Worm (Caenorhabditis elegans): ENCODE data around the gene spdl-1.

The spdl-1 gene

ce11 chrII:7794222-7794621 lies 12.9 kb downstream of the spdl-1 start, which contains the start of gene glr-4:
TSS of gene glr-4 (minus strand) at chrII:7794322.
- TF ChIP-seq pes-1 (GFP tag; IDR thresholded peaks at IDR 0.05) (no peak), sea-1 (GFP tag; conservative IDR thresholded peaks at IDR 0.05) (no peak)

- TF ChIP-seq ama-1 (optimal IDR thresholded peaks at IDR 0.05), result no peak
Observed at ce11 chrII:7795299-7795698, 13.9 kb downstream of the spdl-1 start.

- TF ChIP-seq B0310.2 (tag; optimal IDR thresholded peaks at IDR 0.05) (no peak), pes-1 (GFP tag; IDR thresholded peaks at IDR 0.05) (no peak), ets-7 (tag; optimal IDR thresholded peaks at IDR 0.05) (no peak), ceh-13 (GFP tag; optimal IDR thresholded peaks at IDR 0.05) (no peak), tra-4 (tag; optimal IDR thresholded peaks at IDR 0.05) (no peak), tbx-37 (GFP tag; conservative IDR thresholded peaks at IDR 0.05) (no peak)
Observed at ce11 chrII:7801255-7801654, 19.9 kb downstream of the spdl-1 start.

ce11 chrII:7801899-7802298 lies 20.5 kb downstream of the spdl-1 start:
- TF ChIP-seq scrt-1 (GFP tag; IDR thresholded peaks at IDR 0.05) (no peak), sea-1 (GFP tag; conservative IDR thresholded peaks at IDR 0.05) (no peak), tbx-11 (GFP tag; IDR thresholded peaks at IDR 0.05) (no peak), ceh-36 (tag; optimal IDR thresholded peaks at IDR 0.05) (no peak), ama-1 (optimal IDR thresholded peaks at IDR 0.05) (no peak), tbx-37 (GFP tag; conservative IDR thresholded peaks at IDR 0.05) (no peak), F13C5.2 (tag; optimal IDR thresholded peaks at IDR 0.05) (no peak), aly-1 (tag; optimal IDR thresholded peaks at IDR 0.05) (no peak), tra-4 (tag; optimal IDR thresholded peaks at IDR 0.05) (no peak), hnd-1 (tag; optimal IDR thresholded peaks at IDR 0.05) (no peak), hmbx-1 (tag; optimal IDR thresholded peaks at IDR 0.05) (no peak), pes-1 (GFP tag; IDR thresholded peaks at IDR 0.05) (no peak), ets-7 (tag; optimal IDR thresholded peaks at IDR 0.05) (no peak), flt-1 (GFP tag; IDR thresholded peaks at IDR 0.05) (no peak), hmg-4 (GFP tag; optimal IDR thresholded peaks at IDR 0.05) (no peak)

ce11 chrII:7803174-7803573 lies 21.8 kb downstream of the spdl-1 start:
- no peak for TF ChIP-seq tra-4 (tag; optimal IDR thresholded peaks at IDR 0.05)
- TF ChIP-seq ceh-13 (GFP tag; optimal IDR thresholded peaks at IDR 0.05), result no peak
- no peak for TF ChIP-seq hmg-4 (GFP tag; optimal IDR thresholded peaks at IDR 0.05)

- TF ChIP-seq sea-1 (GFP tag; conservative IDR thresholded peaks at IDR 0.05) (no peak), aly-1 (tag; optimal IDR thresholded peaks at IDR 0.05) (no peak), tra-4 (tag; optimal IDR thresholded peaks at IDR 0.05) (no peak), ets-7 (tag; optimal IDR thresholded peaks at IDR 0.05) (no peak), scrt-1 (GFP tag; IDR thresholded peaks at IDR 0.05) (no peak), tbx-37 (GFP tag; conservative IDR thresholded peaks at IDR 0.05) (no peak), tbx-11 (GFP tag; IDR thresholded peaks at IDR 0.05) (no peak), hmbx-1 (tag; optimal IDR thresholded peaks at IDR 0.05) (no peak), hnd-1 (tag; optimal IDR thresholded peaks at IDR 0.05) (no peak), ama-1 (optimal IDR thresholded peaks at IDR 0.05) (no peak), B0310.2 (tag; optimal IDR thresholded peaks at IDR 0.05) (no peak), pes-1 (GFP tag; IDR thresholded peaks at IDR 0.05) (no peak), ceh-36 (tag; optimal IDR thresholded peaks at IDR 0.05) (no peak)
Observed at ce11 chrII:7806054-7806453, 24.7 kb downstream of the spdl-1 start.

ce11 chrII:7806872-7807271 lies 25.5 kb downstream of the spdl-1 start:
- TF ChIP-seq ceh-36 (tag; optimal IDR thresholded peaks at IDR 0.05) (no peak), pes-1 (GFP tag; IDR thresholded peaks at IDR 0.05) (no peak), hmg-4 (GFP tag; optimal IDR thresholded peaks at IDR 0.05) (no peak), F13C5.2 (tag; optimal IDR thresholded peaks at IDR 0.05) (no peak), flt-1 (GFP tag; IDR thresholded peaks at IDR 0.05) (no peak)

- TF ChIP-seq aly-1 (tag; optimal IDR thresholded peaks at IDR 0.05), result no peak
Observed at ce11 chrII:7808153-7808552, 26.8 kb downstream of the spdl-1 start.

ce11 chrII:7808950-7809349 lies 27.6 kb downstream of the spdl-1 start:
- no peak for TF ChIP-seq tra-4 (tag; optimal IDR thresholded peaks at IDR 0.05)
- no peak for TF ChIP-seq pes-1 (GFP tag; IDR thresholded peaks at IDR 0.05)
- no peak for TF ChIP-seq tbx-37 (GFP tag; conservative IDR thresholded peaks at IDR 0.05)
- no peak for TF ChIP-seq hmg-4 (GFP tag; optimal IDR thresholded peaks at IDR 0.05)
- no peak for TF ChIP-seq ets-7 (tag; optimal IDR thresholded peaks at IDR 0.05)
- TF ChIP-seq scrt-1 (GFP tag; IDR thresholded peaks at IDR 0.05), result no peak

ce11 chrII:7809358-7809914 lies 28.1 kb downstream of the spdl-1 start:
- peak; percentile 3 for TF ChIP-seq tra-4 (tag; optimal IDR thresholded peaks at IDR 0.05)
- TF ChIP-seq ceh-36 (tag; optimal IDR thresholded peaks at IDR 0.05), result peak; percentile 4
- no peak for TF ChIP-seq ama-1 (optimal IDR thresholded peaks at IDR 0.05)
- TF ChIP-seq hmg-4 (GFP tag; optimal IDR thresholded peaks at IDR 0.05), result peak; percentile 58

All from whole organism, early embryonic.